Fruit fly (Drosophila melanogaster) S2 (cell line): ENCODE data around the gene CG3349.

ENCODE experiments used
- CG8478 ChIP-seq: fragments of >200 bp; optimal IDR thresholded peaks from 2 replicates; lab custom pipeline; 2018
- CTCF ChIP-seq, 2 experiments: fragments of >200 bp; optimal IDR thresholded peaks; 2 replicates each; lab custom pipeline; 2018

Gene CG3349

dm6 chr3L:14967691-14968538 is 11.5 kb upstream of the CG3349 start:
- no peak for TF ChIP-seq CTCF (optimal IDR thresholded peaks at IDR 0.05; lab: Kevin White, UChicago)

dm6 chr3L:14968553-14968952 is 10.9 kb upstream of the CG3349 start:
- no peak for TF ChIP-seq CTCF (optimal IDR thresholded peaks at IDR 0.05; lab: Kevin White, UChicago)
- no peak for TF ChIP-seq CG8478

dm6 chr3L:14969171-14969570 is 10.2 kb upstream of the CG3349 start, which contains the start of gene Tom:
Gene Tom (plus strand): TSS chr3L:14969344.
- no peak for TF ChIP-seq CTCF (optimal IDR thresholded peaks at IDR 0.05; lab: Kevin White, UChicago)
- no peak for TF ChIP-seq CG8478

dm6 chr3L:14970213-14970612 is 9.2 kb upstream of the CG3349 start:
- TF ChIP-seq CTCF (optimal IDR thresholded peaks at IDR 0.05; lab: Kevin White, UChicago) (no peak), CG8478 (no peak)

DNA sequence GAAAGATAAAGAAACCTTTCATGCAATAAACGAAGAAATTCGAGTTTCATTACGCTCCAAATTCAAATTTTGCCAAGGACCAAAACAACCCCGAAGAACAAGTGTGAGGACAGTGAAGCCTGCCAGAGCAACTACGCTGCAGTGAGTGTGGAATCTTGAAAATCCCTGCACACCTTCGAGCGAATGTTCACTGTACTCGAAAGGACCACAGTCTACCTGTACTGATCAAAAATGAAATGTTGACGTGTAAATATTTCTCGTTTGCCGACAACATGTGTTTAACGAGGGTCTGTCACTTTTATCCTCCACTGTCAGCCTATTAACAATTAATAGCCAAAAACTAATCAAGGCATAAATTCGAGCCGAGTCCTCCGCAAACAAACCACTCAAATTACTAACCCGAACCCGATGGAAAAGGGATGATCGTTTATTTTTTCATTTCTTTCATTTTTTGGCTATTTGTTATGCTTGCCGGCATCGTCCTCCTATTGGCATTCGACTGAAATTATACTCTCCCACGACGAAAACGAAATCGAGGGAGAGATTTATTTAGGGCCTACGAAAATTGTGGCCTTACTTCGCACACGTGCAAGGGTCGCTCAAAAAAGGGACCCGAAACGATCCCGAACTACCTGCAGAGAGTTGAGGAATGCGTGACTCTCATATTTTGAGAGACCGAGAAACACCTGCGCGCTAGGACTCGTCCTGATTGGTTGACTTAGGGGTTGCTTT is 7.4 kb upstream of the CG3349 start:
- no peak for TF ChIP-seq CG8478

DNA sequence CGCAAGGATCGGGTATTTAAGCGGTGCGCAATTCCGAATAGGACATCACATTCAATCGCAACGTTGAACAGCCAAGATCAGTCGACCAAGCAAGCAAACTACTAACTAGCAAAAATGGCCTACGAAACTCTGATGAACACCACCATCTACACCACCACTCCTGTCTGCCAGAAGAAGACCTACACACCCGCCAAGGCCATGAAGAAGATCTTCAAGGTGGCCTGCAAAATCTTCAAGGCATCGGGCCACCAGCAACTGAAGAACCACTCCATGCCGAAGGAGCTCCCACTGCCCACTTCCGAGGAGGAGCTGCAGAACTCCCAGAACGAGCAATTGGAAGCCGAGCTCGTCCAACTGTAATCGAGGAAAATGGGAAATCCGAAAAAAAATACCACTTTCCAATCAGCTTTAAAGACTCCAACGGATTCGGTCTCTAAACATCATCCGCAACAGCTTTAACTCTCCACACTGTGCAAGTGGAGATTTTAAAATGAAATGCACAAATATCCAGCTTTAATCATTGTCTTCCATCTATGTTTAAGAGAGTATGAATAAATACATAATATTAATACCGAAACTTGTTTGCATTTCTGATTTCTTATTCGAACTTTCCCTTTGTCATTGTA is 6.7 kb upstream of the CG3349 start, which contains the start of gene Brd:
Brd (plus strand) TSS at position 43 of the 626 bp plus-strand sequence.
- no peak for TF ChIP-seq CG8478
- TF ChIP-seq CTCF (optimal IDR thresholded peaks at IDR 0.05; lab: Kevin White, UChicago): no peak

DNA sequence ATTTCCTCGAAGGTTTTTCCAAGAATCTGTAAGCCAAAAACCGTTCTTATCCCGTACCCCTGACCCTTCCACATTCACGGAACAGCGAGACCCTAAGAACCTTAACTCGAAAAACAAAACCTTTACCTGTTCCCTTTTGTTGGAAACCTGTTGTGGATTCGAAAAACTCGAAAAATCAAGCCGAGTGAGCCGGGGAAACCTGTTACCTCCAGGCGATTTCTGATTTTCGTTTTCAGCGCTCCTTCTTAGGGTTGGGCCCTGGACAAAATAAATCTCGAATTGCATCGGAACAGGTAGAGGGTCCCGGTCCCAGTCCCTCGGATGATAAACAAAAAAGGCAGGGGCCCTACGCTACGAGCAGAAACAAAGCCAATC is 6.2 kb upstream of the CG3349 start:
- TF ChIP-seq CG8478 (no peak), CTCF (optimal IDR thresholded peaks at IDR 0.05; lab: Kevin White, UChicago) (no peak)

DNA sequence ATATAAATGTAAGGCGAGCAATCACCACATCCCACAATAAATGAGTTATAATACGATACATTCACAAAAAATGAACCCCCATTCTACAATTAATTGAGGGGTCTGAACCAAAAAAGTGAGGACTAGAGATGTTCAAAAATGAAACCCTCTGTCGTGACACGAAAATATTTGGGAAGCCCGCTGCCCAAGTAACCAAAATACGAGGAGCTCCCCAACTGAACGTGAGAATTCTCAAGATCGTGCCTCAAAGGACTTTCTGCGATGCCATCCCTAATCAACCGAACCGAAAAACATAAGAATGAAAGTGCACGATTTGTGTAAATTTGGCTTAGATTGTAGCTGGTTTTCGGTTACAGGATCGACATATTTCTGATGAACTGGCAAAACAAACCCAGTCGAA is 4.9 kb upstream of the CG3349 start, which contains the start of gene Ocho:
Ocho (plus strand) TSS at position 336 of the 400 bp plus-strand sequence.
- TF ChIP-seq CG8478 (no peak), CTCF (optimal IDR thresholded peaks at IDR 0.05; lab: Kevin White, UChicago) (no peak)

DNA sequence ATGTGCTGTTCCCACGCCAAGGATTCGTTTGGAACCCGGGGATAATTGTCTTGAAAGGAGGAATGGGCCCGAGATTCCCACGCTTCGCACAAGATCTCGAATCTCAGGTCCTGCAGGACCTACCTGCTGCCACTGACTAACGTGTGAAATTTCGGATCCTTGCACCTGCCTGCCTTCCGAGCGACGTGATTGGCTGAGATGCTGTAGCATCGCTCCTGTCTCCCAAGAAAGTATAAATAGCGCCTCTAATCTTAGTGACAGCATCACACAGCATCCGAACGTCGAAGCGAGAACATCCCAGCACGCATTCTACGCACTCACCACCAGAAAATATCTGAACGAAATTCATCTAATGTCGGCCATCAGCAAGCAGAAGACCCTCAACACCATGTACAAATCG is 4.5 kb upstream of the CG3349 start:
- TF ChIP-seq CTCF (optimal IDR thresholded peaks at IDR 0.05; lab: Kevin White, UChicago): no peak
- TF ChIP-seq CG8478: no peak

DNA sequence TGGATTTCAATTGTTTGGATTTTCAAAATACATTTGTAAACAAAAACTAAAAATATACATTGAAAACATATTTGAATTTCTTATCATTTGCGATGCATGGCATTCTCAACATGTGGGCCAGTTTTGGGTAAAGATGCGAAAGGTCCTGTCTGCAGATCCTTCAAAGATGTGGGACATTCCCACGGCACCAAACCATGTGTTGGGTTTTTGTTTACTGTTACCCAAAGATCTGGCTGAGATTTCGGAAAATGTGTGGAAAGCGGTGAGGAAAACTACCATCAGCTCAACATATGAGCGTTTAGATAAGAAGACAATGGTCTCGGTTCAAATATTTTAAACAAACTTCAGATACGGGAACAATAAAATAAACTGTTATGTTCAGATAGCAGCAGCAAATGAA is 3.4 kb upstream of the CG3349 start:
- no peak for TF ChIP-seq CTCF (optimal IDR thresholded peaks at IDR 0.05; lab: Kevin White, UChicago)
- no peak for TF ChIP-seq CG8478

DNA sequence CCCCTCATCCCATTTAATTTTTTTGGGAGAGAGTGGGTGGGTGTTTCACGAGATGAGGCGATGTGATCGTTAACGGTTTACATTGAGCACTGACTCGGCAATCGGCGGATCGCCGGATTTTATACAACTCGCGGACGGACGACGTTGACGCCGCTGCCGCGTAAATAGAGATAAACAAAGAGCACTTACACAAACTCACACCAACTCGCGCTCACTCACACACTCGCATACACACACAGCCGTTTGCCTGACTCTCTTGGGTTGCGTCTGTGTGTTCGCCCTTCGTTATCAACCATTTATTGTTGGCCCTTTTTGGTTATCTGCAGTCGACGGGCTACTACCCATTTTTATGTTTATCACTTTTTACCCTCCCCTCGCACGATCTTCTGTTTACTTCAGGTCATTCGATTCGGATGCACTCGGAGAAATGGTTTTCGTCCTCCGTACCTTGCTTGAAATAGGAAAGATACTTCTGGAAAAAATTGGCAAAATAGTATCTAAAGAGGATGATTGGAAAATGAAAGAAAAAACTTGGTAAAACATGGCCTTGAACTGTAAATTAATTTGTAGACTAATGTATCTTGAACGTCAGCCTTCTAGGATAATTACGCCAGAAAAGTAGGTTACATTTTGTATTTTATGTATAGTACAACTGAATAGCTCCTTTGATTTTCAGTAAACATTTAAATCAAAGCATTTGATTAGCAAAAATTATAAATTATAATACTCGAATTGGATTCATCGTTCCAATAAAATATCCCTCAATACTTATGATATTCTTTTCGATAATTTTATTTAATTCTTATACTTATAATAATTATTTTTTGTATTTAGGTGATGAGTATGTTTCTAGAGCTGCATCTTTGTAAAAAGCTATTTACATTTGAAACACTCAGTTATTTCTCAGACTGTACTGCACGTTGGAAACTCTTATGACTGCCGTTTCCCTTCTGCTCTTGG is 1.6 kb upstream of the CG3349 start:
- TF ChIP-seq CG8478 (no peak), CTCF (optimal IDR thresholded peaks at IDR 0.05; lab: Kevin White, UChicago) (no peak)

DNA sequence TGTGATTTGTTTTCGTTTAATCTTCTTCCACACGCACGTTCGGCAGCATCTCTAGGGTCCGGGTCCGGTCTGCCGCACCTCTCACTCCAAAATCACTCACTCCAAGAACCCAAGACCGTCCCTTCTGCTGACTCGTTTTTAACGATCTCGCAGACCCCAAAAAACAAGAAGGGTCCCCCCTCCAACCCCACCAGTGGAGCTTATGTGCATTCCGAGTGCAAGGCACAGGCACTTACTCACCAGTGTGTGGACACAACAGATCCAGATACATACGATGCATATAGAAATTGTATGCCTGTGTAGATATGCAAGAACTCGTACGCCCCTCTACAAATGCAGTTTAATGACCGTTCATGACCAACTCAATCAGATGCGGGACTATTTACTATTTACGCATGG is 925 bp upstream of the CG3349 start:
- TF ChIP-seq CTCF (optimal IDR thresholded peaks at IDR 0.05; lab: Kevin White, UChicago): no peak
- TF ChIP-seq CG8478: no peak

DNA sequence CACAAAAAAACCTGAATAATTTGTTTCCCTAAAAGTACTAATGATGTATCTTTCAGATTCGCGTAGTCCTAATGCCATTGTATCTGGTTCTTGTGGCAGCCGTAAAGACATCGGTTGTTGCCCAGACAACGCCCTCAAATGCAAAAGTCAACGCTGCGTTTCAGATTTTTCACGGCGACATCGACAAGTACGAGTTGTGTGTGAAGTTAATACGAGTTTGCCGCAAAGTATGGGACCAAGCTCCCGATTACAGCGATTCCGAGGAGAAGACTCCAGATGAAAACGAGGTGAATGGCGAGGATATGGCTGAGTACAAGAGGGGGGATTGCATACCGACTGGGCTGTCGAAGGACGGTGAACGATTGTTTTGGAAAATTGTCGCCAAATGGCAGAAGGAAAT is 618 bp downstream of the CG3349 start:
- no peak for TF ChIP-seq CTCF (optimal IDR thresholded peaks at IDR 0.05; lab: Kevin White, UChicago)
- no peak for TF ChIP-seq CG8478

dm6 chr3L:14982675-14983084 is 3.3 kb downstream of the CG3349 start, which contains the start of gene CG5114:
Gene CG5114 (plus strand): TSS chr3L:14982835.
- TF ChIP-seq CG8478 (no peak), CTCF (optimal IDR thresholded peaks at IDR 0.05; lab: Kevin White, UChicago) (peak; percentile 5 to 36)
